Worm (Caenorhabditis elegans) whole organism, L1 larva: ENCODE results near the gene gfi-3.

Experiments used
- egl-27 ChIP-seq, 2 experiments: fragments of 150-350 bp in 1 of 2; sonication (generic microtip); optimal IDR thresholded peaks; 3 replicates each; lab custom pipeline; 2017 to 2018; ENCODE audit warnings: missing biosample characterization in 2 of 2, missing genetic modification characterization in 2 of 2, missing genetic modification reagents in 2 of 2
- mep-1 ChIP-seq: fragments of 150-350 bp; optimal IDR thresholded peaks from 2 replicates; lab custom pipeline; 2014; ENCODE audit warnings: missing biosample characterization, missing genetic modification characterization
- nhr-12 ChIP-seq: sonication (generic microtip); optimal IDR thresholded peaks from 2 replicates; lab custom pipeline; 2017; ENCODE audit warnings: missing biosample characterization, missing genetic modification characterization
- vab-15 ChIP-seq: sonication (generic microtip); optimal IDR thresholded peaks from 2 replicates; lab custom pipeline; 2017; ENCODE audit warnings: missing genotype, mild to moderate bottlenecking, missing genetic modification characterization, missing compliant biosample characterization

ce11 chrX:14504551-14504902, 24.2 kb downstream of the gfi-3 start:
- TF ChIP-seq mep-1 (tag; lab: Kevin White, UChicago): no peak
- no peak for TF ChIP-seq egl-27 (tag; optimal IDR thresholded peaks at IDR 0.05; lab: Kevin White, UChicago)
- TF ChIP-seq vab-15 (tag; lab: Kevin White, UChicago): no peak
- TF ChIP-seq nhr-12 (tag; lab: Kevin White, UChicago): no peak
